Worm (Caenorhabditis elegans) whole organism, L4 larva: ENCODE data around the gene Y43F4A.4.

ENCODE experiments used
- T20F7.1 ChIP-seq: fragments of 200-800 bp; sonication (Bioruptor generic); optimal IDR thresholded peaks from 2 replicates; lab custom pipeline; 2018; ENCODE audit warnings: mild to moderate bottlenecking, missing genetic modification characterization, missing compliant biosample characterization
- nhr-102 ChIP-seq: sonication (generic microtip); optimal IDR thresholded peaks from 2 replicates; lab custom pipeline; 2016; ENCODE audit warnings: mild to moderate bottlenecking, missing genetic modification characterization, moderate library complexity, missing compliant biosample characterization
- nhr-11 ChIP-seq: fragments of 150-350 bp; optimal IDR thresholded peaks from 2 replicates; lab custom pipeline; 2014; ENCODE audit warnings: missing biosample characterization, missing genetic modification characterization
- snpc-1.2 ChIP-seq: fragments of 200-800 bp; sonication (Bioruptor generic); IDR thresholded peaks from 2 replicates; pipeline ENCODE4 v1.3.6; 2022; ENCODE audit warnings: missing genetic modification reagents, missing genetic modification characterization, missing compliant biosample characterization

DNA sequence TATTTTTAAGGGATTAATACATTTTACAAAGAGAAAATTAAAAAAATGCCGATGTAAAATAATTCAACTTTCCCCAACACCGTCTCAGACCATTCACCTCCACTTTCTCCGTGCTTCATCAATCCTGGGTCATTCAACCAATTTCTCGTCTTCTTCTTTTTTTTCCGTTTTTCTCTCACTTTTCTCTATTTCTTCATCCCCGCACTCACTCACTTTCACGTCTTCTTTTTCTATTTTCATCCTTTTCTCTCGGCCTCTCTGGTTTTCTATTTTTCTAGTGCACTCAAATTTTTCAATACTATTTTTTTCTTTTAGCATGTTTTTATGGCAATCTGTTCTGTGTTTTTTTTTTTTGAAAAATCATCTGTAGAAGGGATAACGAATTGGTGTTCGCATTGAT is 29.7 kb upstream of the Y43F4A.4 start:
- no peak for TF ChIP-seq snpc-1.2 (GFP tag; lab: Robert Waterston, UW)
- TF ChIP-seq nhr-11 (tag; lab: Kevin White, UChicago), result no peak
- no peak for TF ChIP-seq T20F7.1 (GFP tag; lab: Kevin White, UChicago)
- no peak for TF ChIP-seq nhr-102 (tag; lab: Kevin White, UChicago)
